Worm (Caenorhabditis elegans) whole organism, mixed stage, embryonic: ENCODE results near the gene F10B5.3.

Experiments used
- blmp-1 ChIP-seq: fragments of 150-350 bp; optimal IDR thresholded peaks from 2 replicates; lab custom pipeline; 2014; ENCODE audit warnings: missing biosample characterization, missing genetic modification characterization
- ces-1 ChIP-seq: fragments of 150-350 bp; optimal IDR thresholded peaks from 2 replicates; lab custom pipeline; 2014; ENCODE audit warnings: missing biosample characterization, missing genetic modification reagents, missing genetic modification characterization
- drap-1 ChIP-seq: fragments of 200-800 bp; sonication (Bioruptor generic); optimal IDR thresholded peaks from 3 replicates; lab custom pipeline; 2018; ENCODE audit warnings: mild to moderate bottlenecking, missing genetic modification characterization, missing compliant biosample characterization
- elt-1 ChIP-seq: sonication (generic microtip); optimal IDR thresholded peaks from 2 replicates; lab custom pipeline; 2017; ENCODE audit warnings: missing genetic modification characterization, mild to moderate bottlenecking, missing compliant biosample characterization, antibody characterized with exemption, moderate library complexity, borderline replicate concordance; ENCODE audit not compliant: insufficient read depth
- elt-3 ChIP-seq: fragments of 150-350 bp; optimal IDR thresholded peaks from 2 replicates; lab custom pipeline; 2014; ENCODE audit warnings: missing biosample characterization, missing genetic modification characterization
- ham-2 ChIP-seq: fragments of 200-800 bp; sonication (Bioruptor generic); optimal IDR thresholded peaks from 2 replicates; lab custom pipeline; 2018; ENCODE audit warnings: mild to moderate bottlenecking, missing genetic modification characterization, missing compliant biosample characterization
- nhr-28 ChIP-seq: fragments of 150-350 bp; optimal IDR thresholded peaks from 2 replicates; lab custom pipeline; 2014; ENCODE audit warnings: missing biosample characterization, missing genetic modification characterization
- pha-4 ChIP-seq: fragments of 150-350 bp; optimal IDR thresholded peaks from 2 replicates; lab custom pipeline; 2018; ENCODE audit warnings: missing biosample characterization, missing genetic modification reagents, missing genetic modification characterization
- sem-2 ChIP-seq: fragments of 200-800 bp; sonication (Bioruptor generic); optimal IDR thresholded peaks from 2 replicates; lab custom pipeline; 2018; ENCODE audit warnings: mild to moderate bottlenecking, missing genetic modification characterization, missing compliant biosample characterization
- snpc-4 ChIP-seq: fragments of 150-350 bp; optimal IDR thresholded peaks from 2 replicates; lab custom pipeline; 2014; ENCODE audit warnings: missing biosample characterization, missing genetic modification characterization
- sptf-1 ChIP-seq: sonication (generic microtip); optimal IDR thresholded peaks from 2 replicates; lab custom pipeline; 2017; ENCODE audit warnings: mild to moderate bottlenecking, missing genetic modification characterization, moderate library complexity, missing compliant biosample characterization
- unc-39 ChIP-seq: fragments of 150-350 bp; optimal IDR thresholded peaks from 2 replicates; lab custom pipeline; 2014; ENCODE audit warnings: missing biosample characterization, missing genetic modification characterization

ce11 chrII:8198503-8198902 is 48.7 kb upstream of the F10B5.3 start, which contains the start of gene qua-1:
- no peak for TF ChIP-seq snpc-4 (tag; lab: Kevin White, UChicago)
- no peak for TF ChIP-seq pha-4
- no peak for TF ChIP-seq sem-2 (GFP tag; lab: Kevin White, UChicago)
- no peak for TF ChIP-seq nhr-28 (tag; lab: Kevin White, UChicago)
- TF ChIP-seq elt-3 (tag; lab: Kevin White, UChicago) = no peak
- no peak for TF ChIP-seq sptf-1 (tag; lab: Kevin White, UChicago)
- no peak for TF ChIP-seq unc-39 (tag; lab: Kevin White, UChicago)
- no peak for TF ChIP-seq elt-1 (tag; lab: Kevin White, UChicago)
- TF ChIP-seq ham-2 = no peak
- no peak for TF ChIP-seq drap-1 (GFP tag; lab: Kevin White, UChicago)
- TF ChIP-seq ces-1 (GFP tag; lab: Kevin White, UChicago) = no peak
- TF ChIP-seq blmp-1 (tag; lab: Kevin White, UChicago) = no peak
